Fruit fly (Drosophila melanogaster): ENCODE results near the gene HDAC4.

HDAC4 gene

dm6 chrX:13283940-13284547, 1.4 kb downstream of the HDAC4 start:
- TF ChIP-seq noc (tag; optimal IDR thresholded peaks at IDR 0.05), result peak; percentile 40

dm6 chrX:13282717-13283116, 2.7 kb downstream of the HDAC4 start:
- TF ChIP-seq noc (tag; optimal IDR thresholded peaks at IDR 0.05), result no peak

dm6 chrX:13281244-13281877, 4.1 kb downstream of the HDAC4 start:
- peak; percentile 1 for TF ChIP-seq noc (tag; optimal IDR thresholded peaks at IDR 0.05)

dm6 chrX:13280738-13281137, 4.7 kb downstream of the HDAC4 start:
- TF ChIP-seq noc (tag; optimal IDR thresholded peaks at IDR 0.05), result no peak

dm6 chrX:13280235-13280634, 5.2 kb downstream of the HDAC4 start:
- TF ChIP-seq noc (tag; optimal IDR thresholded peaks at IDR 0.05), result no peak

dm6 chrX:13278468-13278982, 6.9 kb downstream of the HDAC4 start:
- TF ChIP-seq noc (tag; optimal IDR thresholded peaks at IDR 0.05), result no peak

dm6 chrX:13277580-13278467, 7.6 kb downstream of the HDAC4 start:
- TF ChIP-seq noc (tag; optimal IDR thresholded peaks at IDR 0.05), result no peak

- TF ChIP-seq noc (tag; optimal IDR thresholded peaks at IDR 0.05), result no peak
Observed at dm6 chrX:13277148-13277547, 8.3 kb downstream of the HDAC4 start.

- TF ChIP-seq noc (tag; optimal IDR thresholded peaks at IDR 0.05), result peak; percentile 85
Observed at dm6 chrX:13276713-13277112, 8.7 kb downstream of the HDAC4 start.

dm6 chrX:13275139-13275538, 10.3 kb downstream of the HDAC4 start:
- TF ChIP-seq noc (tag; optimal IDR thresholded peaks at IDR 0.05), result peak; percentile 66

dm6 chrX:13274429-13275095, 10.9 kb downstream of the HDAC4 start:
- peak; percentile 25 for TF ChIP-seq noc (tag; optimal IDR thresholded peaks at IDR 0.05)

dm6 chrX:13273417-13273816, 12.0 kb downstream of the HDAC4 start:
- no peak for TF ChIP-seq noc (tag; optimal IDR thresholded peaks at IDR 0.05)

- TF ChIP-seq noc (tag; optimal IDR thresholded peaks at IDR 0.05), result no peak
Observed at dm6 chrX:13272676-13273233, 12.7 kb downstream of the HDAC4 start.

dm6 chrX:13258757-13259067, 26.7 kb downstream of the HDAC4 start, which contains the start of gene comt:
comt (plus strand) TSS chrX:13259021.
- TF ChIP-seq noc (tag; optimal IDR thresholded peaks at IDR 0.05), result no peak

- no peak for TF ChIP-seq noc (tag; optimal IDR thresholded peaks at IDR 0.05)
Observed at dm6 chrX:13258048-13258756, 27.2 kb downstream of the HDAC4 start, which contains the start of the genes mew and CG15742. mew (minus strand) TSS chrX:13258490. CG15742 (minus strand) TSS chrX:13258495.
